Worm (Caenorhabditis elegans): ENCODE data around the gene H06A10.1.

Gene H06A10.1

DNA sequence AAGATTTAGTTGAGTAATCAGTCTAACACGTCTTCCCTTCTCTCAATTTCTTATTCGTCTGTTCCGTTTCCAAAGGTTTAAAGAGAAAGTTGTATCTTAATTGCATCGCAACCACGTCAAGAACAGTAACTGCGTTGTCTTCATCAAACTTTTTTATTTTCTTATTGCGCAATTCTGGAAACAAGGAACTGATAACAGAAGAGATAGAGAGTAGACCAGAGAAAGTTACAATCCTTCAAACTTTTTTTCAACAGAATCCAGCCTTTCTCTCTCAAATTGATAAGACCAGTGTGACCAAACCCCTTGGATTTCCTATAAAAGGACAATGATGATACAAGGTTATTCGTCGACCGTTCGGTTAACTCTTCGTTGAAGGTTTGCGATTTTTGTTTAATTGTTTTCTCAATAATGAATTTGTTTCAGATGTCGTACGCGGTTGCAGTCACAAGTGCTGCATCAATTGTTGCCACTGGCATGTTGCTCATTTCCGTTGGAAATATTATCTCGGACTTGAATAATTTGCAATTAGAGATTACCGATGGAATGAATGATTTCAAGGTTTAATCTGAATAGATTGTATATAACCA, 38.2 kb upstream of the H06A10.1 start, which contains the start of gene col-184:
Gene col-184 (plus strand): TSS at position 409 of the 587 bp plus-strand sequence.
- TF ChIP-seq fkh-6 (tag; optimal IDR thresholded peaks at IDR 0.05), result no peak

DNA sequence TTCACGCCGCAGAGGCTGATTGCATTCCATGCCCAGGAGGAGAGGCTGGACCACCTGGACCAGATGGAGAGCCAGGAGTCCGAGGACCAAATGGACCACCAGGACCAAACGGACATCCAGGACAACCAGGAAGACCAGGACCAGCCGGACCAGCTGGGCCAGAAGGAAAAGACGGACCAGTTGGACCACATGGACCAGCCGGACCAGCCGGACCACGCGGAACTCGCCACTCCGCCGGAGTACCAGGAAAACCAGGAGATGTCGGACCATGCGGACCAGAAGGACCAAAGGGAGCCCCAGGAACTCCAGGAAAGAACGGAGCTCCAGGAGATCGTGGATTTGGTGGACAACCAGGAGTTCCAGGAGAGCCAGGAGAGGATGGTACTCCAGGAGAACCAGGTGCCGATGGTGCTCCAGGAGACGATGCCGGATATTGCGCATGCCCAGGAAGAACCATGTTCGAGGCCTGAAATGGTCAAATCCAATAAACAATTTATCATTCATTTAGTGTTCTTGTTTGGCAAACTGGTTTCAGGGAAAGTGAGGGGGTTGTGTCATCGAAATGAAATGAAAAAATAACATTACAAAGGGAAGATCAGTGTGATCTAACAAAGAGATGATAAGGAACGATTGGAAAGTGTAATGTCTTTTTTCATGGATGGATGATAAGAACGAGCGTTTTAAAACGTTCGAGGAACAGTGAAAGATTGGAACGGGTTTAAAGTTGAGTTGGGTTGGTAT, 37.3 kb upstream of the H06A10.1 start:
- TF ChIP-seq hlh-6 (tag; optimal IDR thresholded peaks at IDR 0.05) (peak; percentile 73), unc-55 (GFP tag; optimal IDR thresholded peaks at IDR 0.05) (no peak), ceh-48 (tag; optimal IDR thresholded peaks at IDR 0.05) (no peak), ceh-6 (GFP tag; optimal IDR thresholded peaks at IDR 0.05) (no peak), unc-86 (tag; optimal IDR thresholded peaks at IDR 0.05) (no peak), ceh-14 (tag; optimal IDR thresholded peaks at IDR 0.05) (no peak)

DNA sequence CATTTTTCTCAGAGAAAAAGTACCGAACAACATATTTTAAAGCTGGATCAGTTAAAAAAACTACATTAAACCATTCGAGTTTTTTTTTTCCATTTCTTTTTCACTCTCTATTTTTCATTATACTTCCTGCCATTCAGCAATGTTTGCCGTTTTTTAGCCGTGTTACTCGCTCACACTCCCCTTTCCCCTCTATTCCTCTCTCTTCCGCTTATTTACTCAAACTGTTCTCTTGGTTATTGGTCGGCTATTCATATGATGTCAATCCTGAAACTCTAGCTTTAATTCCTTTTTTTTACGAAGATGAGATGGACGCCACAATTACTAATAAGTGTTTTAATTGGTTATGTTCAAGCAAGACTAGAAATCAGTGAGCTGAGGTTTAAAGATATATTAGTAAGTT, 35.5 kb upstream of the H06A10.1 start, which contains the start of gene tre-4:
Gene tre-4 (plus strand): TSS at position 301 of the 400 bp plus-strand sequence.
- TF ChIP-seq dmd-4 (tag; optimal IDR thresholded peaks at IDR 0.05; ENCODE audit: borderline replicate concordance) (no peak), unc-55 (GFP tag; optimal IDR thresholded peaks at IDR 0.05) (no peak), lin-11 (tag; optimal IDR thresholded peaks at IDR 0.05) (no peak), K09A11.1 (tag; optimal IDR thresholded peaks at IDR 0.05; ENCODE audit: insufficient read depth) (no peak), ets-4 (tag; optimal IDR thresholded peaks at IDR 0.05) (no peak), elt-4 (tag; optimal IDR thresholded peaks at IDR 0.05) (no peak)

DNA sequence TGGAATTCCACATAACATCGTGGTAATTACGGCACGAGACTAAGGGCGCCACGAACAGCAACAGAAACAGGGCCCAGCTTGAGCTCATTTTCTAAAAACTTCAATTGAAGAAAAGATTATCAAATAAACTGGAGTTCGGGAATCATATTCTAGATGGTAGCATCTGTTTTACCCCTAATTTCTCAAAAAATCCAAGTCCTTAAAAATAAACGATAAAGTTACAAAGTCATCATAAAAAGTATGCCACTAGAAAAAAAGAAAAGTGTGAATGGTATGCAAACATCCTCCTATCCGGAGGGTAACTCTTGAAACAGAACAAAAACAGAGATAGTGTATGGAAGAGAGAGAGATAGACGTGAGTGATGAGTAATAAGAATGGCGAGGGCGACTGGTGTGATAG, 30.0 kb upstream of the H06A10.1 start, which contains the start of gene efn-3:
Gene efn-3 (minus strand): TSS at position 101 of the 400 bp plus-strand sequence.
- TF ChIP-seq sdc-2 (tag; optimal IDR thresholded peaks at IDR 0.05) (no peak), npax-4 (tag; optimal IDR thresholded peaks at IDR 0.05) (no peak), lim-6 (tag; optimal IDR thresholded peaks at IDR 0.05) (no peak), pag-3 (tag; optimal IDR thresholded peaks at IDR 0.05; ENCODE audit: borderline replicate concordance) (no peak), dve-1 (tag; optimal IDR thresholded peaks at IDR 0.05) (no peak), zip-5 (tag; optimal IDR thresholded peaks at IDR 0.05) (no peak), nhr-11 (tag; optimal IDR thresholded peaks at IDR 0.05) (no peak), C38D4.7 (GFP tag; optimal IDR thresholded peaks at IDR 0.05) (no peak), fkh-6 (tag; optimal IDR thresholded peaks at IDR 0.05) (no peak), F13H6.1 (tag; optimal IDR thresholded peaks at IDR 0.05) (no peak), fkh-10 (GFP tag; optimal IDR thresholded peaks at IDR 0.05) (no peak), nfya-1 (tag; optimal IDR thresholded peaks at IDR 0.05) (no peak), ceh-48 (tag; optimal IDR thresholded peaks at IDR 0.05) (no peak), ceh-9 (tag; optimal IDR thresholded peaks at IDR 0.05) (no peak), odd-2 (tag; optimal IDR thresholded peaks at IDR 0.05) (no peak), sox-4 (tag; optimal IDR thresholded peaks at IDR 0.05) (no peak), unc-3 (GFP tag; conservative IDR thresholded peaks at IDR 0.05) (no peak), unc-3 (tag; optimal IDR thresholded peaks at IDR 0.05) (no peak), ceh-2 (tag; optimal IDR thresholded peaks at IDR 0.05) (no peak), ceh-18 (tag; optimal IDR thresholded peaks at IDR 0.05) (no peak), unc-55 (GFP tag; optimal IDR thresholded peaks at IDR 0.05) (no peak)

DNA sequence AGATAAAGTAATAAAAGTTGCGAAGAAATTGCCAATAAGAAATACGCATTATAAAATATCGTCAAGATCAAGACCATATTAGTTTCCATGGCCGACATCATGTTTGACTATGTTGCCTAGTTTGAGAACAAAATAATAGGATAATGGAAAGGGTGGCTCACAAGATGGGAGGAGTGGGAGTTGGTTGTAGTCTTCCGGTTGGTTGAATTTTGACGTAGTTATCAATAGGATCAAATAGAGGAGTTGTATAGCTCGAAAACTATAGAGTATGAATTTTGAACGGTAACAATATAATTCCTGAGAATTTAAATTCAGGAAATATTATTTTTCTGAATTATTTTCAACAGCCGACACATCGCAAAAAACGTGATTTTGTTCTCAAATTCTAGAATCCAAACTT, 25.6 kb upstream of the H06A10.1 start, which contains the start of gene srd-50:
Gene srd-50 (minus strand): TSS at position 101 of the 400 bp plus-strand sequence.
- TF ChIP-seq ceh-34 (tag; optimal IDR thresholded peaks at IDR 0.05), result no peak
- TF ChIP-seq rnt-1 (tag; optimal IDR thresholded peaks at IDR 0.05), result no peak
- no peak for TF ChIP-seq mec-3 (tag; optimal IDR thresholded peaks at IDR 0.05; ENCODE audit: borderline replicate concordance)
- no peak for TF ChIP-seq C38D4.7 (GFP tag; optimal IDR thresholded peaks at IDR 0.05)

Data from whole organism, late embryonic.